Fruit fly (Drosophila melanogaster) whole organism, embryonic: ENCODE results near the gene Doc1.

Source experiments
- CG14050 ChIP-seq: fragments of 200-800 bp; sonication (Bioruptor generic); IDR thresholded peaks from 3 replicates; pipeline ENCODE4 v1.3.6; 2022; ENCODE audit warnings: missing biosample characterization, missing genetic modification characterization
- CG4730 ChIP-seq: fragments of 200-800 bp; sonication (Bioruptor generic); IDR thresholded peaks from 2 replicates; pipeline ENCODE4 v1.3.6; 2022; ENCODE audit warnings: missing biosample characterization, missing genetic modification characterization
- CG6654 ChIP-seq: fragments of 200-800 bp; sonication (Bioruptor generic); optimal IDR thresholded peaks from 2 replicates; lab custom pipeline; 2017; ENCODE audit warnings: missing biosample characterization, mild to moderate bottlenecking, missing genetic modification characterization
- CoRest ChIP-seq: fragments of 200-800 bp; sonication (Bioruptor generic); optimal IDR thresholded peaks from 3 replicates; lab custom pipeline; 2018; ENCODE audit warnings: missing biosample characterization, mild to moderate bottlenecking, missing genetic modification characterization, moderate library complexity
- NfI ChIP-seq: fragments of 200-800 bp; sonication (Bioruptor generic); optimal IDR thresholded peaks from 3 replicates; lab custom pipeline; 2018; ENCODE audit warnings: missing biosample characterization, mild to moderate bottlenecking, missing genetic modification characterization, moderate library complexity
- Scr ChIP-seq: fragments of 200-800 bp; sonication (Bioruptor generic); IDR thresholded peaks from 2 replicates; pipeline ENCODE4 v1.3.6; 2022; ENCODE audit warnings: missing biosample characterization, missing genetic modification characterization; ENCODE audit not compliant: partially characterized antibody
- grn ChIP-seq: fragments of 200-800 bp; sonication (Bioruptor generic); optimal IDR thresholded peaks from 3 replicates; lab custom pipeline; 2017; ENCODE audit warnings: missing biosample characterization, missing genetic modification characterization
- h ChIP-seq: fragments of >200 bp; optimal IDR thresholded peaks from 2 replicates; lab custom pipeline; 2017
- psq ChIP-seq: fragments of 200-800 bp; sonication (Bioruptor generic); optimal IDR thresholded peaks from 2 replicates; lab custom pipeline; 2017; ENCODE audit warnings: missing biosample characterization, missing genetic modification characterization
- ranshi ChIP-seq: fragments of 200-800 bp; sonication (Bioruptor generic); IDR thresholded peaks from 2 replicates; pipeline ENCODE4 v1.3.6; 2022; ENCODE audit warnings: missing biosample characterization, missing genetic modification characterization

DNA sequence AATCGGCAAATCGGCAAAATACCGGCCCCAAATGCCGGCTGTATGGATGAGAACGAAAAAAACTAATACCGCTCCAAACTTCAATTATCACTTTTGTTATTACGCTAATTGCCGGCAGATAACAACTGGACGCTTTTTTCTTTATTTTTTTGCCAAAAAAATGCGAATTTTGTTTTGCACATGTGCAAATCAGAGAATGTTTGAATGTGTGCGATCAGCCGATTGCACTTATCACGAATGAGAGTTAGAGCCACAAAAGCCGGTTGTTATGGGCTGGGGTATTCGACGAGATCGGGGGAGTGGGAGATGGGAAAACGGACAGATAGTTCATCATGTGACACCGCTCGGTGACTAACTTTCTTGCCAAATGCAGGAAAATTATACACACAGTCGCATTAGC is 22.4 kb downstream of the Doc1 start:
- TF ChIP-seq h (lab: Kevin White, UChicago) = no peak
- TF ChIP-seq CG14050 (GFP tag; lab: Robert Waterston, UW) = no peak
- TF ChIP-seq NfI (GFP tag; lab: Kevin White, UChicago) = no peak
- TF ChIP-seq CG6654 (GFP tag; lab: Kevin White, UChicago) = no peak
- TF ChIP-seq CoRest (tag; lab: Kevin White, UChicago) = no peak
- no peak for TF ChIP-seq Scr
- TF ChIP-seq grn (GFP tag; lab: Kevin White, UChicago) = no peak
- no peak for TF ChIP-seq CG4730 (GFP tag; lab: Robert Waterston, UW)
- 0 out of 2 replicates have a peak, but pooled peaks have one; percentile 3 for TF ChIP-seq ranshi
- no peak for TF ChIP-seq psq
